Worm (Caenorhabditis elegans) whole organism, mixed stage, embryonic: Measurements from ENCODE around the gene syx-2.

Experiments used
- sptf-1 ChIP-seq: sonication (generic microtip); optimal IDR thresholded peaks from 2 replicates; lab custom pipeline; 2017; ENCODE audit warnings: mild to moderate bottlenecking, missing genetic modification characterization, moderate library complexity, missing compliant biosample characterization
- tbx-8 ChIP-seq: fragments of 200-800 bp; sonication (Bioruptor generic); optimal IDR thresholded peaks from 2 replicates; lab custom pipeline; 2018; ENCODE audit warnings: mild to moderate bottlenecking, missing genetic modification characterization, moderate library complexity, missing compliant biosample characterization

DNA sequence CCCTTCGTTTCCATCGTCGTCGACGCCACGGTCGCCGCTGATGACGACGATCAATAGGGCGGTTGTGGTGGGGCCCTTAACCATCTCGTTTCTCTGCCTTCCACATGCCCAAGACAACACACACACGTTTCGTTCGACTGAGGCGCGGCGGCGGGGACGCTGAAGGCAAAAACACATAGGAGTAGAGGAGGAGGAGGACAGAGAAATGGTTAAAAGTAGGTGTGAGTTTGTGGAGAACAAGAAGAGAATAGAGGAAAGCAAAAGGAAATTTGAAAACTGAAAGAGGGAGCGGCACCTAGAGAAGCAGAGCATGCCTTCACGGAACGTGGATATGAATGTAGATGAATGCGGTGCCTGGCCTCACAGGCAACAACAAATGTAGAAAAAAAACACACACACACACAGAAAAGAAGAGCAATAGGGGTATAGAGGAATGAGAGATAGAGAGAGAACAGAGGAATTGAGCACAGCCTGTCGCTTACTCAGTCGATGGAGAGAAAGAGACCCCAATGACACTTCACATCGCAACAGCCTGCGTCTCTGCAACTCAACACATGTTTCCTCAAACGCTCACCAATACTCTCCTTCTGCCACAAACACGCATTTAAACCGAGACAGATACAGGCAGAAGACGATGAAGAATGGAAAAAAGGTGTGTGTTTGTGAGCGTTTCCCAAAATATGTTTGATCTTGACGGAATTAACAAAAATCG, 9.5 kb downstream of the syx-2 start:
- no peak for TF ChIP-seq tbx-8 (GFP tag; lab: Kevin White, UChicago)
- TF ChIP-seq sptf-1 (tag; lab: Kevin White, UChicago) = no peak
